Worm (Caenorhabditis elegans) whole organism, mixed stage, embryonic: ENCODE measurements around the gene K02F6.3.
A peak's percentile ranks its signal among the peaks of the same experiment; 100 is the strongest.

Experiments used
- M03D4.4 ChIP-seq: sonication (generic microtip); optimal IDR thresholded peaks from 2 replicates; lab custom pipeline; 2017; ENCODE audit warnings: mild to moderate bottlenecking, missing genetic modification characterization, missing compliant biosample characterization
- bed-3 ChIP-seq: fragments of 200-800 bp; sonication (Bioruptor generic); optimal IDR thresholded peaks from 3 replicates; lab custom pipeline; 2018; ENCODE audit warnings: mild to moderate bottlenecking, missing genetic modification characterization, moderate library complexity, missing compliant biosample characterization
- blmp-1 ChIP-seq: fragments of 150-350 bp; optimal IDR thresholded peaks from 2 replicates; lab custom pipeline; 2014; ENCODE audit warnings: missing biosample characterization, missing genetic modification characterization
- ceh-39 ChIP-seq: fragments of 150-350 bp; optimal IDR thresholded peaks from 2 replicates; lab custom pipeline; 2014; ENCODE audit warnings: missing biosample characterization, missing genetic modification characterization
- ceh-43 ChIP-seq: fragments of 200-800 bp; sonication (Bioruptor generic); optimal IDR thresholded peaks from 2 replicates; lab custom pipeline; 2018; ENCODE audit warnings: mild to moderate bottlenecking, missing genetic modification characterization, moderate library complexity, missing compliant biosample characterization
- ceh-83 ChIP-seq: fragments of 200-800 bp; sonication (Bioruptor generic); optimal IDR thresholded peaks from 2 replicates; lab custom pipeline; 2018; ENCODE audit warnings: mild to moderate bottlenecking, missing genetic modification characterization, missing compliant biosample characterization
- ces-1 ChIP-seq: fragments of 150-350 bp; optimal IDR thresholded peaks from 2 replicates; lab custom pipeline; 2014; ENCODE audit warnings: missing biosample characterization, missing genetic modification reagents, missing genetic modification characterization
- drap-1 ChIP-seq: fragments of 200-800 bp; sonication (Bioruptor generic); optimal IDR thresholded peaks from 3 replicates; lab custom pipeline; 2018; ENCODE audit warnings: mild to moderate bottlenecking, missing genetic modification characterization, missing compliant biosample characterization
- elt-1 ChIP-seq: sonication (generic microtip); optimal IDR thresholded peaks from 2 replicates; lab custom pipeline; 2017; ENCODE audit warnings: missing genetic modification characterization, mild to moderate bottlenecking, missing compliant biosample characterization, antibody characterized with exemption, moderate library complexity, borderline replicate concordance; ENCODE audit not compliant: insufficient read depth
- elt-3 ChIP-seq: fragments of 150-350 bp; optimal IDR thresholded peaks from 2 replicates; lab custom pipeline; 2014; ENCODE audit warnings: missing biosample characterization, missing genetic modification characterization
- flh-1 ChIP-seq: fragments of 200-800 bp; sonication (Bioruptor generic); optimal IDR thresholded peaks from 2 replicates; lab custom pipeline; 2018; ENCODE audit warnings: mild to moderate bottlenecking, missing genetic modification characterization, moderate library complexity, missing compliant biosample characterization
- ham-2 ChIP-seq: fragments of 200-800 bp; sonication (Bioruptor generic); optimal IDR thresholded peaks from 2 replicates; lab custom pipeline; 2018; ENCODE audit warnings: mild to moderate bottlenecking, missing genetic modification characterization, missing compliant biosample characterization
- hlh-1 ChIP-seq: fragments of 150-350 bp; optimal IDR thresholded peaks from 2 replicates; lab custom pipeline; 2014; ENCODE audit warnings: missing biosample characterization, missing genetic modification reagents, missing genetic modification characterization
- lin-13 ChIP-seq: fragments of 150-350 bp; optimal IDR thresholded peaks from 2 replicates; lab custom pipeline; 2014; ENCODE audit warnings: missing biosample characterization, missing genetic modification characterization
- lsy-2 ChIP-seq: fragments of 150-350 bp; optimal IDR thresholded peaks from 2 replicates; lab custom pipeline; 2014; ENCODE audit warnings: missing biosample characterization, missing genetic modification characterization
- mab-5 ChIP-seq: fragments of 150-350 bp; optimal IDR thresholded peaks from 2 replicates; lab custom pipeline; 2014; ENCODE audit warnings: missing biosample characterization, missing genetic modification characterization
- mep-1 ChIP-seq: fragments of 150-350 bp; optimal IDR thresholded peaks from 2 replicates; lab custom pipeline; 2017; ENCODE audit warnings: missing biosample characterization, missing genetic modification reagents, missing genetic modification characterization, inconsistent platforms
- mls-2 ChIP-seq: sonication (generic microtip); optimal IDR thresholded peaks from 2 replicates; lab custom pipeline; 2016; ENCODE audit warnings: mild to moderate bottlenecking, missing genetic modification characterization, moderate library complexity, missing compliant biosample characterization
- nhr-12 ChIP-seq: fragments of 150-350 bp; optimal IDR thresholded peaks from 2 replicates; lab custom pipeline; 2014; ENCODE audit warnings: missing biosample characterization, missing genetic modification characterization
- nhr-237 ChIP-seq: fragments of 150-350 bp; optimal IDR thresholded peaks from 2 replicates; lab custom pipeline; 2014; ENCODE audit warnings: missing biosample characterization, missing genetic modification characterization
- nhr-28 ChIP-seq: fragments of 150-350 bp; optimal IDR thresholded peaks from 2 replicates; lab custom pipeline; 2014; ENCODE audit warnings: missing biosample characterization, missing genetic modification characterization
- nhr-76 ChIP-seq: sonication (generic microtip); optimal IDR thresholded peaks from 2 replicates; lab custom pipeline; 2017; ENCODE audit warnings: missing biosample characterization, missing genetic modification characterization
- pha-4 ChIP-seq: fragments of 150-350 bp; optimal IDR thresholded peaks from 2 replicates; lab custom pipeline; 2018; ENCODE audit warnings: missing biosample characterization, missing genetic modification reagents, missing genetic modification characterization
- sem-2 ChIP-seq: fragments of 200-800 bp; sonication (Bioruptor generic); optimal IDR thresholded peaks from 2 replicates; lab custom pipeline; 2018; ENCODE audit warnings: mild to moderate bottlenecking, missing genetic modification characterization, missing compliant biosample characterization
- snpc-4 ChIP-seq: fragments of 150-350 bp; optimal IDR thresholded peaks from 2 replicates; lab custom pipeline; 2014; ENCODE audit warnings: missing biosample characterization, missing genetic modification characterization
- sptf-1 ChIP-seq: sonication (generic microtip); optimal IDR thresholded peaks from 2 replicates; lab custom pipeline; 2017; ENCODE audit warnings: mild to moderate bottlenecking, missing genetic modification characterization, moderate library complexity, missing compliant biosample characterization
- tbx-8 ChIP-seq: fragments of 200-800 bp; sonication (Bioruptor generic); optimal IDR thresholded peaks from 2 replicates; lab custom pipeline; 2018; ENCODE audit warnings: mild to moderate bottlenecking, missing genetic modification characterization, moderate library complexity, missing compliant biosample characterization
- unc-120 ChIP-seq: sonication (generic microtip); optimal IDR thresholded peaks from 2 replicates; lab custom pipeline; 2017; ENCODE audit warnings: missing genetic modification characterization, missing compliant biosample characterization; ENCODE audit not compliant: poor library complexity, severe bottlenecking
- unc-39 ChIP-seq: fragments of 150-350 bp; optimal IDR thresholded peaks from 2 replicates; lab custom pipeline; 2014; ENCODE audit warnings: missing biosample characterization, missing genetic modification characterization
- unc-62 ChIP-seq: fragments of 150-350 bp; optimal IDR thresholded peaks from 2 replicates; lab custom pipeline; 2014; ENCODE audit warnings: missing biosample characterization, missing genetic modification reagents, missing genetic modification characterization
- zip-8 ChIP-seq: fragments of 150-350 bp; optimal IDR thresholded peaks from 2 replicates; lab custom pipeline; 2014; ENCODE audit warnings: missing biosample characterization, missing genetic modification characterization
- ztf-11 ChIP-seq: fragments of 150-350 bp; optimal IDR thresholded peaks from 2 replicates; lab custom pipeline; 2014; ENCODE audit warnings: missing biosample characterization, missing genetic modification characterization

Gene K02F6.3

ce11 chrII:2563973-2564372 lies 17.9 kb downstream of the K02F6.3 start, which contains the start of gene nep-18:
Gene nep-18 (minus strand): TSS chrII:2564073.
- TF ChIP-seq mep-1 (tag; lab: Kevin White, UChicago) (no peak), unc-62 (GFP tag; lab: Kevin White, UChicago) (no peak), blmp-1 (tag; lab: Kevin White, UChicago) (no peak), ztf-11 (tag; lab: Kevin White, UChicago) (no peak), nhr-28 (tag; lab: Kevin White, UChicago) (no peak), snpc-4 (no peak), lin-13 (tag; lab: Kevin White, UChicago) (no peak), mab-5 (no peak), M03D4.4 (no peak), bed-3 (GFP tag; lab: Kevin White, UChicago) (no peak), ham-2 (GFP tag; lab: Kevin White, UChicago) (no peak), ceh-43 (no peak), unc-120 (tag; lab: Kevin White, UChicago) (no peak), drap-1 (no peak), ces-1 (GFP tag; lab: Kevin White, UChicago) (no peak)

DNA sequence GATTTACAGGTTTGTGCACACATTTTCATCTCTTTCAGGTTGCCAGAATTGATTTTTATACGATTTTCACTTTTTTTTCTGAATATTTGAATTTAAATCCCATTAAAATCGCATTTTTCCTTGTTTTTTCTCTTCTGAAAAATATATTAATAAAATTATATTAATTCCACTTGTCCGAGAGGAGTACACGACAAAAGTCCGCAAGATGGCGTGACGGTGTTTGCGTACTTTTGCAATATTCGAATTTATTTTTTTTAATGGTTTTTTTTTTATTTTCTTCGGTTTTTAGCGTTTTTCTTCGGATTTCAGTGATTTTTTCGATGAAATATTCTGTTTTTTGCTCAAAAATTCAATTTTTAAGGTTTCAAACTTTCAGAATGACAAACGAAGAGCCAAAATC lies 18.9 kb downstream of the K02F6.3 start, which contains the start of gene usp-39:
TSS of gene usp-39 (plus strand) at position 377 of the 400 bp plus-strand sequence.
- TF ChIP-seq tbx-8 (no peak), ceh-83 (GFP tag; lab: Kevin White, UChicago) (peak; percentile 26), nhr-237 (tag; lab: Kevin White, UChicago) (peak; percentile 65), ces-1 (GFP tag; lab: Kevin White, UChicago) (peak; percentile 98), sptf-1 (tag; lab: Kevin White, UChicago) (peak; percentile 25), ham-2 (GFP tag; lab: Kevin White, UChicago) (no peak), hlh-1 (tag; lab: Kevin White, UChicago) (no peak), nhr-76 (tag; lab: Kevin White, UChicago) (no peak), drap-1 (no peak), mep-1 (tag; lab: Kevin White, UChicago) (peak; percentile 66), lsy-2 (tag; lab: Kevin White, UChicago) (peak; percentile 80), zip-8 (tag; lab: Kevin White, UChicago) (no peak), mab-5 (peak; percentile 80), lin-13 (tag; lab: Kevin White, UChicago) (peak; percentile 46), unc-62 (GFP tag; lab: Kevin White, UChicago) (no peak), mls-2 (tag; lab: Kevin White, UChicago) (no peak), nhr-12 (tag; lab: Kevin White, UChicago) (no peak), bed-3 (GFP tag; lab: Kevin White, UChicago) (no peak), pha-4 (tag; lab: Kevin White, UChicago) (peak; percentile 65), M03D4.4 (no peak), elt-3 (tag; lab: Kevin White, UChicago) (no peak), ztf-11 (tag; lab: Kevin White, UChicago) (no peak), snpc-4 (no peak), blmp-1 (tag; lab: Kevin White, UChicago) (no peak)

DNA sequence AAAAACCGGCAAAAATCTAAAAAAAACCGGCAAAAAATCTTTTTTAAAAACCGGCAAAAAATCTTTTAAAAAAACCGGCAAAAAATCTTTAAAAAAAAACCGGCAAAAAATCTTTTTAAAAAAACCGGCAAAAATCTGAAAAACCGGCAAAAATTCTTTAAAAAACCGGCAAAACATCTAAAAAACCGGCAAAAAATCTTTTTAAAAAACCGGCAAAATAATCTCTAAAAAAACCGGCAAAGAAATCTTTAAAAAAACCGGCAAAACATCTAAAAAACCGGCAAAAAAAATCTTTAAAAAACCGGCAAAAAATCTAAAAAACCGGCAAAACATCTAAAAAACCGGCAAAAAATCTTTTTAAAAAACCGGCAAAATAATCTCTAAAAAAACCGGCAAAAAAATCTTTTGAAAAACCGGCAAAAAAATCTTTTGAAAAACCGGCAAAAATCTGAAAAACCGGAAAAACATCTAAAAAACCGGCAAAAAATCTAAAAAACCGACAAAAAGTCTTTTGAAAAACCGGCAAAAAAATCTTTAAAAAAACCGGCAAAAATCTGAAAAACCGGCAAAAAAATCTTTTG lies 24.4 kb downstream of the K02F6.3 start:
- TF ChIP-seq bed-3 (GFP tag; lab: Kevin White, UChicago) (peak; percentile 70), unc-120 (tag; lab: Kevin White, UChicago) (peak; percentile 39), M03D4.4 (peak; percentile 79), sptf-1 (tag; lab: Kevin White, UChicago) (peak; percentile 84)

DNA sequence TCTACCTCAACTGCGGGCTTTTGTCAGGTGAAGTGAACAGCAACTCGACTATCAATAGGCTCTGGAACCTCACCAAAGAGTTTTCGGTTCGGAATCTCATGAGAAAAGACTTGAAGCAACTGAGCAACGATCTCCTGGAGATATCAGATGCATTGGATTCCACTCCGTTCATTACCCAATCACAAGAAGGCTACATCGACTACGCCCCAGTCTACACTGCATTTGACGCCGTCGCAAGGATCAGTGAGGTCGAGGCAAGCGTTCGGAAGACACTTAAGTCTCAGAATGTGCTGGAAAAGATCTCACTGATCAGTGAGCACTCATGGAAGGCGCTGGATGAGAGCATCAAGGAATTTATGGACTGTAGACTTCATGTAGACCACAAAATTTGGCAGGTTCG lies 32.2 kb downstream of the K02F6.3 start:
- TF ChIP-seq ceh-83 (GFP tag; lab: Kevin White, UChicago), result no peak
- no peak for TF ChIP-seq ztf-11 (tag; lab: Kevin White, UChicago)
- no peak for TF ChIP-seq pha-4 (tag; lab: Kevin White, UChicago)
- TF ChIP-seq blmp-1 (tag; lab: Kevin White, UChicago), result no peak
- no peak for TF ChIP-seq unc-120 (tag; lab: Kevin White, UChicago)
- no peak for TF ChIP-seq flh-1 (GFP tag; lab: Kevin White, UChicago)
- TF ChIP-seq lin-13 (tag; lab: Kevin White, UChicago), result no peak
- no peak for TF ChIP-seq sptf-1 (tag; lab: Kevin White, UChicago)
- TF ChIP-seq, all 35 proteins: peak for 0

DNA sequence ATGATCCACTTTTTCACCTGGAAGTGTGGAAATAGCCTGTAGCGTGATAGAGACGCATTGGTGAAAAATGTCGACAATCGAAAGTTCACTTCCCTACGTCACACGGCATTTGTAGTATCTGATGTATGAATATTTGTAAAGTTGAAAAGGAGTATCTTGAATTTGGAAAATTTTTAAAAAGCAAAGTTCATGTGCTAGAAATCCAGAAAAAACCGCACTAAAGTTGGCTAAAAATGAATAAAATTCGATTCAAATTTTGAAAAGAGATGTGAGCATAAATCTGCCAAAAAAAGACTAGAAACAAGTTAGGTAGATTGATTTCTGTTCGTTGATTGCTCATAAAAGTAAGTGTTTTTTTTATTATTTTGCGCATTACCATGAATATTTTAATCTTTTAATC lies 37.0 kb downstream of the K02F6.3 start, which contains the start of gene sri-74:
TSS of gene sri-74 (minus strand) at position 101 of the 400 bp plus-strand sequence.
- TF ChIP-seq elt-3 (tag; lab: Kevin White, UChicago) (no peak), sem-2 (GFP tag; lab: Kevin White, UChicago) (no peak), bed-3 (GFP tag; lab: Kevin White, UChicago) (no peak), zip-8 (tag; lab: Kevin White, UChicago) (no peak), nhr-12 (tag; lab: Kevin White, UChicago) (no peak), lsy-2 (tag; lab: Kevin White, UChicago) (no peak), ceh-39 (tag; lab: Kevin White, UChicago) (no peak), blmp-1 (tag; lab: Kevin White, UChicago) (no peak), elt-1 (tag; lab: Kevin White, UChicago) (no peak), unc-39 (tag; lab: Kevin White, UChicago) (no peak)
